Fruit fly (Drosophila melanogaster): ENCODE results near the gene jdp.
A peak's percentile ranks its signal among the peaks of the same experiment; 100 is the strongest.

jdp gene

DNA sequence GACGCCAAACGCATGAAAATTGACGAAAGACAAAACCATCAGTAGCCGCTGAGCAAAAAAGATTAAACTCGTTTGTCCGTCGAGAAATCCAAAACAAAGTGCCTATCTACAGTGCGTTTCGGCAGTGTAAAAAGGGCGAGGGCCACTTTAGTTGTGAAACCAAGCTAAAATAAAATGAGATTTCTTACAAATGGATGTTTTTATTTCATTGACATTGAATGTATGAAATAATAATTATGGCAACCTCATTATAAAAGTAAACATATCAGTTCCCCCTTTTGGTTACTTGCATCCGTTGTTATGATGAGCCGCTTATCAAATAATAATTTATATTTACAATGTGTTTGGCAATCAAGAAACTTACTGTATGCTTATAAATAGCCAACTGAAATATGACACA lies 37.6 kb upstream of the jdp start:
- no peak for TF ChIP-seq EcR (GFP tag; optimal IDR thresholded peaks at IDR 0.05)
- no peak for TF ChIP-seq CG9948 (tag; optimal IDR thresholded peaks at IDR 0.05)
- TF ChIP-seq CG8301 (tag; optimal IDR thresholded peaks at IDR 0.05), result no peak
- TF ChIP-seq CG32121 (GFP tag; IDR thresholded peaks at IDR 0.05), result peak; percentile 13; the same call in 1 of the 2 replicates
- TF ChIP-seq rn (GFP tag; IDR thresholded peaks at IDR 0.05), result no peak
- no peak for TF ChIP-seq CG12605 (GFP tag; IDR thresholded peaks at IDR 0.05)
- TF ChIP-seq CG8159 (tag; optimal IDR thresholded peaks at IDR 0.05), result peak; percentile 0
- TF ChIP-seq CG17806 (tag; optimal IDR thresholded peaks at IDR 0.05), result no peak
- TF ChIP-seq CG13204 (GFP tag; optimal IDR thresholded peaks at IDR 0.05), result no peak
- no peak for TF ChIP-seq CG10348 (GFP tag; IDR thresholded peaks at IDR 0.05)
- TF ChIP-seq CG4496 (GFP tag; IDR thresholded peaks at IDR 0.05), result 0 out of 3 replicates have a peak, but pooled peaks have one; percentile 25
- TF ChIP-seq gl (tag; optimal IDR thresholded peaks at IDR 0.05), result no peak
- TF ChIP-seq CG14655 (GFP tag; optimal IDR thresholded peaks at IDR 0.05), result peak; percentile 6
- TF ChIP-seq fd96Ca (GFP tag; IDR thresholded peaks at IDR 0.05), result no peak
- TF ChIP-seq Ets98B (GFP tag; IDR thresholded peaks at IDR 0.05), result no peak
- TF ChIP-seq Pif1B (GFP tag; optimal IDR thresholded peaks at IDR 0.05), result no peak
- TF ChIP-seq D1 (tag; optimal IDR thresholded peaks at IDR 0.05), result no peak
- no peak for TF ChIP-seq CG34367 (tag; optimal IDR thresholded peaks at IDR 0.05)
- no peak for TF ChIP-seq Snoo (tag; optimal IDR thresholded peaks at IDR 0.05)
- no peak for TF ChIP-seq CG15710 (tag; optimal IDR thresholded peaks at IDR 0.05)
- no peak for TF ChIP-seq Pif1A (GFP tag; optimal IDR thresholded peaks at IDR 0.05)

dm6 chr3R:30563260-30564080 lies 36.6 kb upstream of the jdp start:
- no peak for TF ChIP-seq CG8301 (tag; optimal IDR thresholded peaks at IDR 0.05)
- no peak for TF ChIP-seq D1 (tag; optimal IDR thresholded peaks at IDR 0.05)
- no peak for TF ChIP-seq rn (GFP tag; IDR thresholded peaks at IDR 0.05)
- peak; percentile 20 for TF ChIP-seq EcR (GFP tag; optimal IDR thresholded peaks at IDR 0.05)
- TF ChIP-seq Pif1B (GFP tag; optimal IDR thresholded peaks at IDR 0.05), result no peak
- peak; percentile 29; the same call in 1 of the 3 replicates for TF ChIP-seq fd96Ca (GFP tag; IDR thresholded peaks at IDR 0.05)
- TF ChIP-seq CG12605 (GFP tag; IDR thresholded peaks at IDR 0.05), result no peak
- no peak for TF ChIP-seq Pif1A (GFP tag; optimal IDR thresholded peaks at IDR 0.05)
- TF ChIP-seq CG15710 (tag; optimal IDR thresholded peaks at IDR 0.05), result no peak

dm6 chr3R:30562733-30563259 lies 36.0 kb upstream of the jdp start:
- no peak for TF ChIP-seq Pif1B (GFP tag; optimal IDR thresholded peaks at IDR 0.05)
- TF ChIP-seq CG12605 (GFP tag; IDR thresholded peaks at IDR 0.05), result no peak; the same call in 1 of the 2 replicates
- no peak for TF ChIP-seq Snoo (tag; optimal IDR thresholded peaks at IDR 0.05)
- TF ChIP-seq CG10348 (GFP tag; IDR thresholded peaks at IDR 0.05), result no peak
- TF ChIP-seq CG34367 (tag; optimal IDR thresholded peaks at IDR 0.05), result no peak
- TF ChIP-seq rn (GFP tag; IDR thresholded peaks at IDR 0.05), result no peak

DNA sequence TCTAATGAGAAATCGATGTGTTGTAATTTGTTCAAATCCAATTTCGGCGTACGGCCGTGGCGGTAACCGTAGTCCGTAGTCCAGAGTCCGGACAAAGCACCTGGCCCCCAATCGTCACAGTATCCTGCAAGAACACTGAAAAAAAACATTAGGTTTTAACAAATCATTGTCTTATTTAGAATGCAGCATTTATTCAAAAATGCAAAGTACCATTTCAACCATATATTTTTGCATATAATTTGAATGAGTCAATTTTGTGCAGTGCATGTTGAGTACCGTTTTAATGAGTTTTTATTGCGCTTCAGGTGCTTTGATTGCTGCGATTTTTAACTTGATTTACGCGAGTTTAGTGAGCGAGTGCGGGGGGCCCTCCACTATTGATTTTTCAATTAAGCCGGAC lies 34.4 kb upstream of the jdp start:
- TF ChIP-seq rn (GFP tag; IDR thresholded peaks at IDR 0.05) (no peak), CG32121 (GFP tag; IDR thresholded peaks at IDR 0.05) (no peak), Ets98B (GFP tag; IDR thresholded peaks at IDR 0.05) (no peak), CG8159 (tag; optimal IDR thresholded peaks at IDR 0.05) (no peak), CG12605 (GFP tag; IDR thresholded peaks at IDR 0.05) (no peak), Pif1B (GFP tag; optimal IDR thresholded peaks at IDR 0.05) (no peak), CG13204 (GFP tag; optimal IDR thresholded peaks at IDR 0.05) (no peak), CG34367 (tag; optimal IDR thresholded peaks at IDR 0.05) (no peak), CG9948 (tag; optimal IDR thresholded peaks at IDR 0.05) (no peak), CG17806 (tag; optimal IDR thresholded peaks at IDR 0.05) (no peak), EcR (GFP tag; optimal IDR thresholded peaks at IDR 0.05) (no peak), CG8301 (tag; optimal IDR thresholded peaks at IDR 0.05) (no peak), CG4496 (GFP tag; IDR thresholded peaks at IDR 0.05) (no peak), Pif1A (GFP tag; optimal IDR thresholded peaks at IDR 0.05) (no peak), D1 (tag; optimal IDR thresholded peaks at IDR 0.05) (no peak)

dm6 chr3R:30560070-30560469 lies 33.2 kb upstream of the jdp start, which contains the start of gene CG34155:
TSS of gene CG34155 (minus strand) at chr3R:30560199.
- TF ChIP-seq Pif1B (GFP tag; optimal IDR thresholded peaks at IDR 0.05) (no peak), CG15710 (tag; optimal IDR thresholded peaks at IDR 0.05) (no peak), Pif1A (GFP tag; optimal IDR thresholded peaks at IDR 0.05) (no peak), CG17806 (tag; optimal IDR thresholded peaks at IDR 0.05) (no peak), EcR (GFP tag; optimal IDR thresholded peaks at IDR 0.05) (no peak), D1 (tag; optimal IDR thresholded peaks at IDR 0.05) (no peak)

DNA sequence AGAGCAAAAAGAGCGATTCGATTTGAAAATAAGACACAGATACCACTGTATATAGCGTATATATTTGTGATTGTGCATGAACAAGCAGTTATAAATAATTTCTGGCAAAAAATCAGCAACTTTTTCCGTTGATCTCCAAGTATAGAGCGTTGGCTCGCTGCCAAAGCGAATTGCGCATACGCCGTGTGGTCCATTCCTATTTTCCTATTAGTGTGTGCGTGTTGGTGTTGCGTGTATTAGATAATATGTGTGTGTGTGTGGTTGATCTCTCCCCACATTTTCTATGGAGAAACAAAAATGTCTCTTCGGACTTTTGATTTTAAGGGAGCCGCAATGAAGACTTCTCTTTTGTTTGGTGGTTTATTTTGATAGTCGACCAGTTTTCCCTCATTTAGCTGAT lies 25.7 kb upstream of the jdp start:
- TF ChIP-seq CG14655 (GFP tag; optimal IDR thresholded peaks at IDR 0.05) (peak; percentile 3), CG32121 (GFP tag; IDR thresholded peaks at IDR 0.05) (peak; percentile 27; the same call in 1 of the 2 replicates), CG8159 (tag; optimal IDR thresholded peaks at IDR 0.05) (no peak)
